Worm (Caenorhabditis elegans): Measurements from ENCODE around the gene C17B7.14.

DNA sequence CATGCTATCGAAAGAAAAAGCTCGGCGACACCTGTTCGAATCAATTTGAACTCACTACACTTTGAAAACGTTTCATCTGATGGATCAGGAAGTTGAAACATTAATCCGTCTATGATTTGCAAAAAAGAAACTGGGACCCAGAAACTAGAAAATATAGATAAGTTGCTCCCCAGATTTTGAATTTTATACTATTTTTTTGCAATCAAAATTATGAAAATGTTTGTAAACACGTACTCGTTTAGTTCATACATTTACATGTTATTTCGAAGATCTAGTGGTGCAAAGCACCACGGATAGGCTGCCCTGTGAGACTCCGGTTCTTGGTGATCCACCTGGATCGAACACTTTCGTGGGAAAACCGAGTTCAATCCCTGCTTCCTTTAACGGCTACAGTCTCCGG lies 21.6 kb upstream of the C17B7.14 start, which contains the start of gene C17B7.10:
- no peak for TF ChIP-seq mab-5 (tag; optimal IDR thresholded peaks at IDR 0.05)
- no peak for TF ChIP-seq lin-13 (GFP tag; optimal IDR thresholded peaks at IDR 0.05)
- no peak for TF ChIP-seq nhr-25 (tag; optimal IDR thresholded peaks at IDR 0.05)
- no peak for TF ChIP-seq aly-2 (tag; optimal IDR thresholded peaks at IDR 0.05)
- TF ChIP-seq fos-1 (tag; optimal IDR thresholded peaks at IDR 0.05) = no peak
- no peak for TF ChIP-seq lin-39 (tag; optimal IDR thresholded peaks at IDR 0.05)
- TF ChIP-seq lsy-2 (tag; optimal IDR thresholded peaks at IDR 0.05) = no peak
- TF ChIP-seq blmp-1 (tag; optimal IDR thresholded peaks at IDR 0.05; ENCODE audit: insufficient read depth) = no peak
- no peak for TF ChIP-seq skn-1 (tag; optimal IDR thresholded peaks at IDR 0.05)
